Fruit fly (Drosophila melanogaster): ENCODE results near the gene CG15014.

CG15014 gene

dm6 chr3L:4348072-4348471 lies 26.0 kb upstream of the CG15014 start:
- TF ChIP-seq CG6792 (GFP tag; optimal IDR thresholded peaks at IDR 0.05) (no peak), topi (GFP tag; optimal IDR thresholded peaks at IDR 0.05) (no peak), fkh (GFP tag; optimal IDR thresholded peaks at IDR 0.05) (no peak), OdsH (GFP tag; optimal IDR thresholded peaks at IDR 0.05) (peak; percentile 27), Eip78C (GFP tag) (peak; percentile 61), fd85E (GFP tag; optimal IDR thresholded peaks at IDR 0.05) (no peak), svp (GFP tag) (no peak), CG6808 (GFP tag; optimal IDR thresholded peaks at IDR 0.05) (peak; percentile 17), CG3919 (GFP tag; optimal IDR thresholded peaks at IDR 0.05) (peak; percentile 48), Hr39 (GFP tag; optimal IDR thresholded peaks at IDR 0.05) (no peak), acj6 (GFP tag; optimal IDR thresholded peaks at IDR 0.05) (no peak), Gug (GFP tag; IDR thresholded peaks at IDR 0.05) (peak; percentile 55), CG31627 (GFP tag; optimal IDR thresholded peaks at IDR 0.05) (no peak), Sox15 (GFP tag; optimal IDR thresholded peaks at IDR 0.05) (no peak), CG15336 (GFP tag; IDR thresholded peaks at IDR 0.05) (peak; percentile 57), spab (GFP tag; optimal IDR thresholded peaks at IDR 0.05) (peak; percentile 3), CG34406 (GFP tag; optimal IDR thresholded peaks at IDR 0.05) (no peak), pdm3 (GFP tag; optimal IDR thresholded peaks at IDR 0.05) (no peak), vri (GFP tag; optimal IDR thresholded peaks at IDR 0.05) (no peak), CG9139 (GFP tag; optimal IDR thresholded peaks at IDR 0.05) (no peak), CG10631 (GFP tag; optimal IDR thresholded peaks at IDR 0.05) (no peak), fd59A (GFP tag; optimal IDR thresholded peaks at IDR 0.05) (no peak), Eip93F (GFP tag; optimal IDR thresholded peaks at IDR 0.05) (no peak), esn (GFP tag; optimal IDR thresholded peaks at IDR 0.05) (no peak), lz (GFP tag; optimal IDR thresholded peaks at IDR 0.05) (no peak), net (GFP tag; optimal IDR thresholded peaks at IDR 0.05) (no peak), CG11762 (GFP tag; optimal IDR thresholded peaks at IDR 0.05; ENCODE audit: insufficient read depth) (peak; percentile 3), eg (GFP tag; IDR thresholded peaks at IDR 0.05) (peak; percentile 70), CG4318 (GFP tag; optimal IDR thresholded peaks at IDR 0.05) (no peak), CG6276 (GFP tag; optimal IDR thresholded peaks at IDR 0.05) (peak; percentile 30), dsx (GFP tag; optimal IDR thresholded peaks at IDR 0.05; ENCODE audit: poor library complexity, severe bottlenecking) (no peak), Ets96B (tag; optimal IDR thresholded peaks at IDR 0.05) (peak; percentile 52), Ets21C (GFP tag; optimal IDR thresholded peaks at IDR 0.05) (no peak), Blimp-1 (GFP tag; optimal IDR thresholded peaks at IDR 0.05) (no peak), salr (GFP tag; optimal IDR thresholded peaks at IDR 0.05) (no peak), CG7368 (GFP tag; optimal IDR thresholded peaks at IDR 0.05) (no peak), Sox14 (GFP tag; optimal IDR thresholded peaks at IDR 0.05) (no peak), CG16779 (tag; optimal IDR thresholded peaks at IDR 0.05) (no peak), CG6163 (GFP tag; IDR thresholded peaks at IDR 0.05) (peak; percentile 65; the same call in 2 of the 3 replicates), CG11902 (GFP tag; optimal IDR thresholded peaks at IDR 0.05) (no peak), CG6854 (GFP tag; optimal IDR thresholded peaks at IDR 0.05) (no peak), Met (GFP tag; optimal IDR thresholded peaks at IDR 0.05) (no peak), Eip75B (GFP tag; optimal IDR thresholded peaks at IDR 0.05) (no peak), Smox (GFP tag; optimal IDR thresholded peaks at IDR 0.05) (no peak), cyc (GFP tag; optimal IDR thresholded peaks at IDR 0.05) (no peak), CG3032 (tag; optimal IDR thresholded peaks at IDR 0.05) (no peak), dac (GFP tag; optimal IDR thresholded peaks at IDR 0.05) (no peak), CG8119 (GFP tag; IDR thresholded peaks at IDR 0.05) (peak; percentile 67; the same call in 2 of the 3 replicates), CG32006 (GFP tag; optimal IDR thresholded peaks at IDR 0.05) (peak; percentile 38), CG11294 (GFP tag; IDR thresholded peaks at IDR 0.05) (no peak), Hr4 (GFP tag; optimal IDR thresholded peaks at IDR 0.05) (peak; percentile 42), ss (GFP tag; optimal IDR thresholded peaks at IDR 0.05) (no peak), achi (GFP tag; optimal IDR thresholded peaks at IDR 0.05) (no peak)

All from whole organism, prepupa.